Fruit fly (Drosophila melanogaster) whole organism, pupa: ENCODE data around the gene CG3119.
A peak's percentile ranks its signal among the peaks of the same experiment; 100 is the strongest.

Experiments
- CG12605 ChIP-seq: fragments of 200-800 bp; sonication (Bioruptor generic); IDR thresholded peaks from 2 replicates; pipeline ENCODE4 v1.3.6; 2022; ENCODE audit warnings: missing biosample characterization, missing genetic modification characterization
- CG8301 ChIP-seq: fragments of 200-800 bp; sonication (Bioruptor generic); optimal IDR thresholded peaks from 2 replicates; lab custom pipeline; 2018; ENCODE audit warnings: missing biosample characterization, mild to moderate bottlenecking, missing genetic modification characterization
- EcR ChIP-seq: fragments of 200-800 bp; sonication (Bioruptor generic); optimal IDR thresholded peaks from 3 replicates; lab custom pipeline; 2019; ENCODE audit warnings: missing biosample characterization, missing genetic modification characterization, mild to moderate bottlenecking, moderate library complexity, missing genetic modification reagents
- Ets98B ChIP-seq: fragments of 200-800 bp; sonication (Bioruptor generic); IDR thresholded peaks from 2 replicates; pipeline ENCODE4 v1.3.6; 2022; ENCODE audit warnings: missing biosample characterization, missing genetic modification characterization
- Snoo ChIP-seq: fragments of 200-800 bp; sonication (Bioruptor generic); optimal IDR thresholded peaks from 3 replicates; lab custom pipeline; 2017; ENCODE audit warnings: missing biosample characterization, mild to moderate bottlenecking, missing genetic modification characterization, inconsistent platforms
- fd96Ca ChIP-seq: fragments of 200-800 bp; sonication (Bioruptor generic); IDR thresholded peaks from 3 replicates; pipeline ENCODE4 v1.3.6; 2022; ENCODE audit warnings: missing biosample characterization, missing genetic modification characterization

dm6 chr2L:2856960-2857584 lies 19.4 kb upstream of the CG3119 start, which contains the start of gene CG2991:
- no peak for TF ChIP-seq CG12605
- no peak for TF ChIP-seq Snoo (tag; lab: Kevin White, UChicago)
- TF ChIP-seq EcR (GFP tag; lab: Kevin White, UChicago) = peak; percentile 21
- no peak for TF ChIP-seq CG8301
- no peak for TF ChIP-seq fd96Ca (GFP tag; lab: Robert Waterston, UW)
- TF ChIP-seq Ets98B = peak; percentile 11; the same call in 1 of the 2 replicates
